Worm (Caenorhabditis elegans) whole organism, midembryonic: Measurements from ENCODE around the gene F10B5.2.

Experiments
- med-1 ChIP-seq: sonication (generic microtip); optimal IDR thresholded peaks from 2 replicates; lab custom pipeline; 2017; ENCODE audit warnings: missing genetic modification characterization, mild to moderate bottlenecking, missing compliant biosample characterization, antibody characterized with exemption, missing genetic modification reagents; ENCODE audit not compliant: insufficient read depth
- tab-1 ChIP-seq: fragments of 200-800 bp; sonication (Bioruptor generic); IDR thresholded peaks from 2 replicates; pipeline ENCODE4 v1.3.6; 2022; ENCODE audit warnings: missing genetic modification characterization, missing compliant biosample characterization

- no peak for TF ChIP-seq tab-1 (GFP tag; lab: Robert Waterston, UW)
- TF ChIP-seq med-1 (GFP tag; lab: Kevin White, UChicago): no peak
Observed at ce11 chrII:8137379-8137778, 7.2 kb upstream of the F10B5.2 start.
